Worm (Caenorhabditis elegans): Measurements from ENCODE around the gene dyf-17.

dyf-17 gene

DNA sequence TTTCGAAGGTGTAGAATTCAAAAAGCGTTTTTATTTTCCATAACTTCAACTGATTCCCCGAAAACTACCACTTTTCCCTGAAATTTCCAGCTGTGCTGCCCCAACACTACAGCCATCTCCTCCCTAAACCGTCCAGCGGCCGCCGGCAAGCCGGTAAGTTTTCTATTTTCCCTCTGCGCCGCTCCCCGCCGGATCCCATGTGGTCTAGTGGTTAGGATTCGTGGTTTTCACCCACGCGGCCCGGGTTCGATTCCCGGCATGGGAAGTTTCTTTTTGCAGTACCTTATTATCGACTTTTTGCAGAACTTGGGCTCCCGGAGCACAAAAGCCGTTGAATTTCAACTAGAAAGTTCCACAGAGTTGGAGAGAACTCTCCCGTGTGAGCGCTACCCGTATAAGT is 15.3 kb downstream of the dyf-17 start (continued):
- TF ChIP-seq B0019.2 (GFP tag; conservative IDR thresholded peaks at IDR 0.05) (no peak), ztf-18 (tag; optimal IDR thresholded peaks at IDR 0.05) (peak; percentile 58), repo-1 (tag; optimal IDR thresholded peaks at IDR 0.05) (no peak), hmg-1.2 (GFP tag; IDR thresholded peaks at IDR 0.05) (peak; percentile 65), sdz-38 (tag; optimal IDR thresholded peaks at IDR 0.05) (no peak), egl-18 (GFP tag; IDR thresholded peaks at IDR 0.05) (no peak), lin-26 (GFP tag; IDR thresholded peaks at IDR 0.05) (no peak), Y79H2A.3 (GFP tag; conservative IDR thresholded peaks at IDR 0.05) (no peak), akir-1 (GFP tag; optimal IDR thresholded peaks at IDR 0.05) (no peak), B0336.3 (GFP tag; IDR thresholded peaks at IDR 0.05) (no peak), F22D6.2 (tag; optimal IDR thresholded peaks at IDR 0.05) (no peak), K11D2.4 (GFP tag; IDR thresholded peaks at IDR 0.05) (no peak), ceh-100 (GFP tag; IDR thresholded peaks at IDR 0.05) (peak; percentile 48), bed-2 (GFP tag; IDR thresholded peaks at IDR 0.05) (0 out of 2 replicates have a peak, but pooled peaks have one; percentile 35), egl-44 (GFP tag; IDR thresholded peaks at IDR 0.05) (no peak), lag-1 (GFP tag; IDR thresholded peaks at IDR 0.05) (no peak), atf-7 (tag; optimal IDR thresholded peaks at IDR 0.05) (no peak), lin-35 (GFP tag; optimal IDR thresholded peaks at IDR 0.05) (no peak), ceh-27 (GFP tag; optimal IDR thresholded peaks at IDR 0.05) (no peak), let-607 (tag; optimal IDR thresholded peaks at IDR 0.05) (no peak), F37B4.10 (GFP tag; IDR thresholded peaks at IDR 0.05) (no peak), lsy-27 (tag; optimal IDR thresholded peaks at IDR 0.05; ENCODE audit: borderline replicate concordance, insufficient read depth) (no peak), ccch-3 (GFP tag; optimal IDR thresholded peaks at IDR 0.05) (no peak), egrh-3 (GFP tag; IDR thresholded peaks at IDR 0.05) (peak; percentile 65), sptf-2 (GFP tag; optimal IDR thresholded peaks at IDR 0.05) (no peak), F10E7.11 (tag; optimal IDR thresholded peaks at IDR 0.05) (no peak), aptf-2 (GFP tag; conservative IDR thresholded peaks at IDR 0.05) (no peak), madf-8 (GFP tag; conservative IDR thresholded peaks at IDR 0.05) (no peak), Y53F4B.3 (GFP tag; IDR thresholded peaks at IDR 0.05) (no peak), zim-3 (tag; optimal IDR thresholded peaks at IDR 0.05) (no peak), unc-130 (GFP tag; optimal IDR thresholded peaks at IDR 0.05) (no peak), nhr-90 (tag; optimal IDR thresholded peaks at IDR 0.05) (peak; percentile 21)

DNA sequence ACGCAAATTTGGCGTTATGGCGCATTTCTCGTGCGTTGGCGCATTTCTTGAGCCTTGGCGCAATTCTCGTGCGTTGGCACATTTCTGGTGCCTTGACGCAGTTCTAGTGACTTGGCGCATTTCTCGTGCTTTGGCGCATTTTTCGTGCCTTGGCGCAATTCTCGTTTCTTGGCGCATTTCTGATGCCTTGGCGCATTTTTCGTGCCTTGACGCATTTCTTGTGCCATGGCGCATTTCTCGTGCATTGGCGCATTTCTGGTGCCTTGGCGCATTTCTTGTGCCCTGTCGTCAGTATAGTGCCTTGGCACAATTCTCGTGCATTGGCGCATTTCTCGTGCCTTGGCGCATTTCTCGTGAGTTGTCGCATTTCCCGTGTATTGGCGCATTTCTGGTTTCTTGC is 21.0 kb downstream of the dyf-17 start:
- TF ChIP-seq zfh-2 (GFP tag; conservative IDR thresholded peaks at IDR 0.05) (peak; percentile 46), hmg-1.2 (GFP tag; IDR thresholded peaks at IDR 0.05) (no peak), ztf-18 (tag; optimal IDR thresholded peaks at IDR 0.05) (peak; percentile 71)

DNA sequence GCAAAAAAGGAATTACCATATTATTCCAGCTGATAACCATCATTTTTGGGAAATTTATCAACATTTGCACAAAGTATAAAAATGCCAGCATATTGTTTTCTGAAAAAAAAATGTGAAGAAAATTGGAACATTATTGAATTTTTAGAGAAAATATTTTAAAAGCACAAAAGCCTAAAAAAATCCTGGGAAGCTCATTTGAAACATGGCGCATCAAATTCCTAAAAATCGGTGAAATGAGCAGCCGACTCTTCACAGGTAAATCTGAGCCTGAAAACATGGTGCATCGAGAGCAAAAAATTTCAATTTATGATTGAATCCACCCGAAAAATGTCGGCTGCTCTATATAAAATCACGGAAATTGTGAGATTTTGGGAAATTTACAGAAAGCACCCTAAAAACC is 21.7 kb downstream of the dyf-17 start, which contains the start of gene Y39B6A.7:
Y39B6A.7 (minus strand) TSS at position 101 of the 400 bp plus-strand sequence.
- TF ChIP-seq mel-28 (tag; optimal IDR thresholded peaks at IDR 0.05; ENCODE audit: borderline replicate concordance), result no peak
- no peak for TF ChIP-seq ccch-3 (GFP tag; optimal IDR thresholded peaks at IDR 0.05)
- TF ChIP-seq snpc-1.1 (tag; optimal IDR thresholded peaks at IDR 0.05; ENCODE audit: insufficient read depth), result no peak
- no peak for TF ChIP-seq K11D2.4 (GFP tag; IDR thresholded peaks at IDR 0.05)
- TF ChIP-seq snpc-3.4 (tag; optimal IDR thresholded peaks at IDR 0.05), result no peak
- TF ChIP-seq rcor-1 (GFP tag; IDR thresholded peaks at IDR 0.05), result no peak
- TF ChIP-seq bed-1 (GFP tag; IDR thresholded peaks at IDR 0.05), result no peak

All from whole organism, young adult.